Worm (Caenorhabditis elegans) whole organism, young adult: Measurements from ENCODE around the gene B0212.3.

ENCODE experiments used
- B0035.1 ChIP-seq: sonication (generic microtip); optimal IDR thresholded peaks from 2 replicates; lab custom pipeline; 2016; ENCODE audit warnings: missing genetic modification characterization, mild to moderate bottlenecking, missing compliant biosample characterization, missing genotype, missing genetic modification reagents
- B0261.1 ChIP-seq: sonication (generic microtip); optimal IDR thresholded peaks from 2 replicates; lab custom pipeline; 2016; ENCODE audit warnings: mild to moderate bottlenecking, missing genetic modification characterization, moderate library complexity, missing compliant biosample characterization
- B0336.3 ChIP-seq: fragments of 200-800 bp; sonication (Bioruptor generic); IDR thresholded peaks from 2 replicates; pipeline ENCODE4 v1.3.6; 2022; ENCODE audit warnings: missing genetic modification characterization, missing compliant biosample characterization
- C17E4.6 ChIP-seq: fragments of 200-800 bp; sonication (Bioruptor generic); IDR thresholded peaks from 2 replicates; pipeline ENCODE4 v1.3.6; 2022; ENCODE audit warnings: missing genetic modification reagents, missing genetic modification characterization, missing compliant biosample characterization
- F39B2.1 ChIP-seq: fragments of 200-800 bp; sonication (Bioruptor generic); IDR thresholded peaks from 2 replicates; pipeline ENCODE4 v1.3.6; 2022; ENCODE audit warnings: missing genetic modification reagents, missing genetic modification characterization, missing compliant biosample characterization
- K11D2.4 ChIP-seq: fragments of 200-800 bp; sonication (Bioruptor generic); IDR thresholded peaks from 2 replicates; pipeline ENCODE4 v1.3.6; 2022; ENCODE audit warnings: missing genetic modification reagents, missing genetic modification characterization, missing compliant biosample characterization
- K12H6.12 ChIP-seq: fragments of 200-800 bp; sonication (Bioruptor generic); optimal IDR thresholded peaks from 2 replicates; lab custom pipeline; 2018; ENCODE audit warnings: mild to moderate bottlenecking, missing genetic modification characterization, missing compliant biosample characterization
- Y56A3A.18 ChIP-seq: fragments of 200-800 bp; sonication (Bioruptor generic); IDR thresholded peaks from 2 replicates; pipeline ENCODE4 v1.3.6; 2022; ENCODE audit warnings: missing genetic modification reagents, missing genetic modification characterization, missing compliant biosample characterization
- Y79H2A.3 ChIP-seq: fragments of 200-800 bp; sonication (Bioruptor generic); conservative IDR thresholded peaks from 2 replicates; pipeline ENCODE4 v1.3.6; 2022; ENCODE audit warnings: missing genetic modification reagents, missing genetic modification characterization, missing compliant biosample characterization
- attf-5 ChIP-seq: fragments of 200-800 bp; sonication (Bioruptor generic); optimal IDR thresholded peaks from 2 replicates; lab custom pipeline; 2018; ENCODE audit warnings: mild to moderate bottlenecking, missing genetic modification characterization, missing compliant biosample characterization
- ccch-3 ChIP-seq: fragments of 200-800 bp; sonication (Bioruptor generic); optimal IDR thresholded peaks from 2 replicates; lab custom pipeline; 2018; ENCODE audit warnings: mild to moderate bottlenecking, missing genetic modification characterization, missing compliant biosample characterization
- cebp-1 ChIP-seq, 2 experiments: fragments of 200-800 bp in 1 of 2; sonication (Bioruptor generic) in 1 of 2; sonication (generic microtip) in 1 of 2; IDR thresholded peaks in 1 of 2; optimal IDR thresholded peaks in 1 of 2; 2 replicates each; pipeline versions ENCODE4 v1.3.6 to Lab custom; 2017 to 2022; ENCODE audit warnings: missing compliant biosample characterization in 2 of 2, missing genetic modification characterization in 2 of 2, mild to moderate bottlenecking in 1 of 2, missing genetic modification reagents in 1 of 2, moderate library complexity in 1 of 2
- cebp-2 ChIP-seq: fragments of 200-800 bp; sonication (Bioruptor generic); IDR thresholded peaks from 2 replicates; pipeline ENCODE4 v1.3.6; 2022; ENCODE audit warnings: missing genetic modification characterization, missing compliant biosample characterization
- ceh-27 ChIP-seq: fragments of 200-800 bp; sonication (Bioruptor generic); optimal IDR thresholded peaks from 2 replicates; lab custom pipeline; 2018; ENCODE audit warnings: mild to moderate bottlenecking, missing genetic modification characterization, moderate library complexity, missing compliant biosample characterization
- ceh-40 ChIP-seq: fragments of 200-800 bp; sonication (Bioruptor generic); IDR thresholded peaks from 2 replicates; pipeline ENCODE4 v1.3.6; 2022; ENCODE audit warnings: missing genetic modification characterization, missing compliant biosample characterization
- ceh-91 ChIP-seq: fragments of 200-800 bp; sonication (Bioruptor generic); IDR thresholded peaks from 2 replicates; pipeline ENCODE4 v1.3.6; 2022; ENCODE audit warnings: missing genetic modification reagents, missing genetic modification characterization, missing compliant biosample characterization
- dpl-1 ChIP-seq: fragments of 150-350 bp; optimal IDR thresholded peaks from 2 replicates; lab custom pipeline; 2014; ENCODE audit warnings: missing biosample characterization, missing genetic modification reagents, missing genetic modification characterization
- egrh-3 ChIP-seq: fragments of 200-800 bp; sonication (Bioruptor generic); IDR thresholded peaks from 2 replicates; pipeline ENCODE4 v1.3.6; 2022; ENCODE audit warnings: missing genetic modification reagents, missing genetic modification characterization, missing compliant biosample characterization
- ekl-4 ChIP-seq: fragments of 200-800 bp; sonication (Bioruptor generic); IDR thresholded peaks from 2 replicates; pipeline ENCODE4 v1.3.6; 2022; ENCODE audit warnings: missing genetic modification reagents, missing genetic modification characterization, missing compliant biosample characterization
- ets-4 ChIP-seq: fragments of 200-800 bp; sonication (Bioruptor generic); optimal IDR thresholded peaks from 2 replicates; lab custom pipeline; 2018; ENCODE audit warnings: mild to moderate bottlenecking, missing genetic modification characterization, missing compliant biosample characterization
- hmg-1.2 ChIP-seq: fragments of 200-800 bp; sonication (Bioruptor generic); IDR thresholded peaks from 2 replicates; pipeline ENCODE4 v1.3.6; 2022; ENCODE audit warnings: missing genetic modification reagents, missing genetic modification characterization, missing compliant biosample characterization
- lin-26 ChIP-seq: fragments of 200-800 bp; sonication (Bioruptor generic); IDR thresholded peaks from 2 replicates; pipeline ENCODE4 v1.3.6; 2022; ENCODE audit warnings: missing genetic modification reagents, missing genetic modification characterization, missing compliant biosample characterization
- lir-1 ChIP-seq: fragments of 200-800 bp; sonication (Bioruptor generic); conservative IDR thresholded peaks from 2 replicates; pipeline ENCODE4 v1.3.6; 2022; ENCODE audit warnings: missing genetic modification reagents, missing genetic modification characterization, missing compliant biosample characterization
- madf-10 ChIP-seq: sonication (generic microtip); optimal IDR thresholded peaks from 2 replicates; lab custom pipeline; 2016; ENCODE audit warnings: mild to moderate bottlenecking, missing genetic modification characterization, missing compliant biosample characterization
- madf-3 ChIP-seq: fragments of 200-800 bp; sonication (Bioruptor generic); IDR thresholded peaks from 2 replicates; pipeline ENCODE4 v1.3.6; 2022; ENCODE audit warnings: missing genetic modification reagents, missing genetic modification characterization, missing compliant biosample characterization
- nfya-1 ChIP-seq: sonication (generic microtip); optimal IDR thresholded peaks from 2 replicates; lab custom pipeline; 2017; ENCODE audit warnings: antibody characterized with exemption, missing compliant biosample characterization, missing genetic modification characterization, borderline replicate concordance; ENCODE audit not compliant: insufficient read depth
- nfya-2 ChIP-seq: fragments of 200-800 bp; sonication (Bioruptor generic); IDR thresholded peaks from 2 replicates; pipeline ENCODE4 v1.3.6; 2022; ENCODE audit warnings: missing genetic modification reagents, missing genetic modification characterization, missing compliant biosample characterization
- nfyb-1 ChIP-seq: fragments of 200-800 bp; sonication (Bioruptor generic); IDR thresholded peaks from 2 replicates; pipeline ENCODE4 v1.3.6; 2022; ENCODE audit warnings: missing genetic modification reagents, missing genetic modification characterization, missing compliant biosample characterization
- nhr-120 ChIP-seq: fragments of 200-800 bp; sonication (Bioruptor generic); IDR thresholded peaks from 2 replicates; pipeline ENCODE4 v1.3.6; 2022; ENCODE audit warnings: missing genetic modification characterization, missing compliant biosample characterization
- nhr-27 ChIP-seq: fragments of 200-800 bp; sonication (Bioruptor generic); optimal IDR thresholded peaks from 2 replicates; lab custom pipeline; 2018; ENCODE audit warnings: mild to moderate bottlenecking, missing genetic modification characterization, moderate library complexity, missing compliant biosample characterization
- nhr-80 ChIP-seq: sonication (generic microtip); optimal IDR thresholded peaks from 2 replicates; lab custom pipeline; 2016; ENCODE audit warnings: missing genetic modification characterization, missing compliant biosample characterization
- rcor-1 ChIP-seq: fragments of 200-800 bp; sonication (Bioruptor generic); IDR thresholded peaks from 2 replicates; pipeline ENCODE4 v1.3.6; 2022; ENCODE audit warnings: missing genetic modification reagents, missing genetic modification characterization, missing compliant biosample characterization
- rec-8 ChIP-seq, 2 experiments: sonication (generic microtip); optimal IDR thresholded peaks; 2 replicates each; lab custom pipeline; 2016; ENCODE audit warnings: mild to moderate bottlenecking in 2 of 2, missing genetic modification characterization in 2 of 2, missing genetic modification reagents in 2 of 2, missing genotype in 2 of 2, missing biosample characterization in 1 of 2, missing compliant biosample characterization in 1 of 2, moderate library complexity in 1 of 2
- snpc-1.3 ChIP-seq: sonication (generic microtip); optimal IDR thresholded peaks from 2 replicates; lab custom pipeline; 2017; ENCODE audit warnings: missing genetic modification characterization, mild to moderate bottlenecking, missing compliant biosample characterization, antibody characterized with exemption, moderate library complexity, missing genotype, missing genetic modification reagents; ENCODE audit not compliant: insufficient read depth
- snpc-3.4 ChIP-seq: sonication (generic microtip); optimal IDR thresholded peaks from 2 replicates; lab custom pipeline; 2017; ENCODE audit warnings: missing genetic modification characterization, mild to moderate bottlenecking, missing compliant biosample characterization, antibody characterized with exemption, moderate library complexity, missing genotype, missing genetic modification reagents
- zfh-2 ChIP-seq: fragments of 200-800 bp; sonication (Bioruptor generic); conservative IDR thresholded peaks from 2 replicates; pipeline ENCODE4 v1.3.6; 2022; ENCODE audit warnings: missing genetic modification reagents, missing genetic modification characterization, missing compliant biosample characterization
- ztf-25 ChIP-seq: fragments of 200-800 bp; sonication (Bioruptor generic); IDR thresholded peaks from 2 replicates; pipeline ENCODE4 v1.3.6; 2022; ENCODE audit warnings: missing genetic modification reagents, missing genetic modification characterization, missing compliant biosample characterization
- ztf-26 ChIP-seq: sonication (generic microtip); optimal IDR thresholded peaks from 2 replicates; lab custom pipeline; 2017; ENCODE audit warnings: missing genetic modification characterization, missing compliant biosample characterization
- ztf-28 ChIP-seq: fragments of 200-800 bp; sonication (Bioruptor generic); IDR thresholded peaks from 2 replicates; pipeline ENCODE4 v1.3.6; 2022; ENCODE audit warnings: missing genetic modification reagents, missing genetic modification characterization, missing compliant biosample characterization

B0212.3 gene

ce11 chrIV:3520374-3520773 lies 19.6 kb upstream of the B0212.3 start:
- peak; percentile 93 for TF ChIP-seq cebp-1 (GFP tag; IDR thresholded peaks at IDR 0.05; lab: Robert Waterston, UW)
- peak; percentile 100 for TF ChIP-seq cebp-1 (tag; optimal IDR thresholded peaks at IDR 0.05; lab: Kevin White, UChicago)
- no peak for TF ChIP-seq madf-3
- TF ChIP-seq, all 124 proteins: peak for 1

DNA sequence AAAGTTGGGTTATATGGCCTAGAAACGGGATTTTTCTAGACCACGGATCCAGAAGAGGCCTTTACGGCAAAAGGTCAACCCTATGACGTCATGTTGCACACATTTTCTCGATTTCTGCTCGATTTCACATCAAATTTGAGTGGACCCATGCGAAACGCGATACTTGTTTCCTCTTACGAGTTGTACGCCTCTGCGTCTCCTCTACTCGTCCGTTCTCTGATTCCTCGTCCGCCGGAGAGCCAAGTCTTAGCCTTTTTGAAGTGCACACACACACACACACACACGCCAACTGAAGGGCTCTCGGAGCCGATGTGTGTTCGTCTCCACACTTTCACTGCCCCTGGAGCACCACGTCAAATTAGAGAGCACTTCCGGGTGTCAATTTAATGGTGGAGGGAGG lies 19.0 kb upstream of the B0212.3 start:
- TF ChIP-seq hmg-1.2 (GFP tag; lab: Robert Waterston, UW) (peak; percentile 14; the same call in 1 of the 2 replicates), nhr-120 (GFP tag; lab: Robert Waterston, UW) (no peak), ceh-27 (peak; percentile 46), K12H6.12 (tag; lab: Kevin White, UChicago) (no peak), zfh-2 (GFP tag; lab: Robert Waterston, UW) (peak; percentile 30; the same call in 1 of the 2 replicates), nfyb-1 (GFP tag; lab: Robert Waterston, UW) (0 out of 2 replicates have a peak, but pooled peaks have one; percentile 16)

DNA sequence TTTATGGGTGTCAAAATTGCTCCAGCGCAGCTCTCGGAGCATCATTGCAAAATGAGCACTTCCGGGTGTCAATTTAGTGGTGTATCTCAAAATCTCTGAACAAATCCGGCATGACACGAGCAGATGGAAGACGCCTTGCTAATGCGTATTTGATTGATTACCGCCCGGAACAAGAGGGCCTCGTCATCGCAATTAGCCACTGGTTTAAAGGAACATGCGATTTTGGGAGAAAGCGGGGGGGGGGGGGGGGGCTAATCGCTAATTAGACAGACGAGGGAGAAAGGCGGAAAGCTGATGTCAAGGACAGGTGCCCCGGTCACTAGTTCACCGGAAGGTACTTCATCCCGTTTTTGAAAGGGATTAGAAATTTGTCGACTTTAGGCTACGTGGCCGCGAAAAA lies 18.3 kb upstream of the B0212.3 start:
- TF ChIP-seq ekl-4 (GFP tag; lab: Robert Waterston, UW): 0 out of 2 replicates have a peak, but pooled peaks have one; percentile 23
- peak; percentile 47; the same call in 1 of the 2 replicates for TF ChIP-seq zfh-2 (GFP tag; lab: Robert Waterston, UW)
- TF ChIP-seq egrh-3: no peak
- TF ChIP-seq B0261.1 (tag; lab: Kevin White, UChicago): no peak
- TF ChIP-seq cebp-1 (GFP tag; IDR thresholded peaks at IDR 0.05; lab: Robert Waterston, UW): no peak
- TF ChIP-seq cebp-1 (tag; optimal IDR thresholded peaks at IDR 0.05; lab: Kevin White, UChicago): no peak
- no peak for TF ChIP-seq nhr-80 (tag; lab: Kevin White, UChicago)
- no peak for TF ChIP-seq F39B2.1 (GFP tag; lab: Robert Waterston, UW)

DNA sequence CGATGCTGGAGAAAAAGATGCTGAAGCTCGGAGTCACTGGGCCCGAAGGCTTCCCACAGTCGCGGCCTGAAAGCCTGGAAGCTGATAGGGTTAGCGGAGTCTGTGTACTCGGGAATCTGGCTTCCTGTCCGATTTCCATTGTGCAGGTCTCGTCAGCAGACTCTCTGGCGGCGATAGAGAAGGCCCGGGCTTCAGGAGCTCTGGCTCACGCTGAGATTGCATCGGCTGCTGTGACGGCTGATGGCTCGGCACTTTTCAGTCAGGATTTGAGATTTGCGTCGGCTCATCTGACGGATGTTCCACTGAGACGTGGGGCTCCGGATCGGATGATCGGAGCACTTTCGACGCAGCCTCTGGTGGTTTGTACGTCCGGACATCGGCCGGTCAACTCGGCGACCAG lies 16.6 kb upstream of the B0212.3 start:
- TF ChIP-seq B0035.1 (tag; lab: Kevin White, UChicago): no peak
- peak; percentile 68; the same call in 1 of the 2 replicates for TF ChIP-seq egrh-3
- TF ChIP-seq C17E4.6 (GFP tag; lab: Robert Waterston, UW): no peak
- TF ChIP-seq ceh-40 (GFP tag; lab: Robert Waterston, UW): no peak
- TF ChIP-seq attf-5: no peak
- no peak for TF ChIP-seq B0261.1 (tag; lab: Kevin White, UChicago)
- peak; percentile 58 for TF ChIP-seq zfh-2 (GFP tag; lab: Robert Waterston, UW)
- no peak for TF ChIP-seq cebp-2 (GFP tag; lab: Robert Waterston, UW)
- no peak for TF ChIP-seq nfya-1 (tag; lab: Kevin White, UChicago)
- no peak for TF ChIP-seq K11D2.4
- no peak for TF ChIP-seq Y56A3A.18 (GFP tag; lab: Robert Waterston, UW)
- no peak for TF ChIP-seq lir-1 (GFP tag; lab: Robert Waterston, UW)
- TF ChIP-seq ets-4 (GFP tag; lab: Kevin White, UChicago): no peak
- TF ChIP-seq, all 124 proteins: peak for 2

- peak; percentile 53 for TF ChIP-seq ceh-27
- TF ChIP-seq ets-4 (GFP tag; lab: Kevin White, UChicago): no peak
- TF ChIP-seq ztf-26 (tag; lab: Kevin White, UChicago): peak; percentile 69
- TF ChIP-seq C17E4.6 (GFP tag; lab: Robert Waterston, UW): no peak
- peak; percentile 33 to 53 for TF ChIP-seq rec-8 (tag; optimal IDR thresholded peaks at IDR 0.05; lab: Kevin White, UChicago)
- no peak for TF ChIP-seq snpc-3.4 (tag; lab: Kevin White, UChicago)
- no peak for TF ChIP-seq ccch-3 (GFP tag; lab: Kevin White, UChicago)
- TF ChIP-seq ceh-91 (GFP tag; lab: Robert Waterston, UW): 0 out of 2 replicates have a peak, but pooled peaks have one; percentile 21
- 0 out of 2 replicates have a peak, but pooled peaks have one; percentile 20 for TF ChIP-seq B0336.3 (GFP tag; lab: Robert Waterston, UW)
- TF ChIP-seq rcor-1: peak; percentile 57
- TF ChIP-seq ztf-25: peak; percentile 68; the same call in 1 of the 2 replicates
- TF ChIP-seq madf-10 (tag; lab: Kevin White, UChicago): peak; percentile 58
- TF ChIP-seq Y56A3A.18 (GFP tag; lab: Robert Waterston, UW): 0 out of 2 replicates have a peak, but pooled peaks have one; percentile 23
- peak; percentile 75; the same call in 1 of the 2 replicates for TF ChIP-seq ztf-28 (GFP tag; lab: Robert Waterston, UW)
- no peak for TF ChIP-seq dpl-1 (GFP tag; lab: Kevin White, UChicago)
- no peak for TF ChIP-seq nfya-2 (GFP tag; lab: Robert Waterston, UW)
- TF ChIP-seq Y79H2A.3 (GFP tag; lab: Robert Waterston, UW): no peak
- peak; percentile 94 for TF ChIP-seq lin-26 (GFP tag; lab: Robert Waterston, UW)
- TF ChIP-seq nhr-27 (tag; lab: Kevin White, UChicago): no peak
- peak; percentile 19 for TF ChIP-seq snpc-1.3 (tag; lab: Kevin White, UChicago)
These were observed 15.4 kb upstream of the B0212.3 start for ce11 chrIV:3524584-3525020.
